Worm (Caenorhabditis elegans) whole organism, young adult: ENCODE measurements around the gene Y45F10C.6.

Experiments
- K11D2.4 ChIP-seq: fragments of 200-800 bp; sonication (Bioruptor generic); IDR thresholded peaks from 2 replicates; pipeline ENCODE4 v1.3.6; 2022; ENCODE audit warnings: missing genetic modification reagents, missing genetic modification characterization, missing compliant biosample characterization
- lin-35 ChIP-seq, 3 experiments: fragments of 150-350 bp in 2 of 3; sonication (generic microtip) in 1 of 3; optimal IDR thresholded peaks; 2 replicates each; lab custom pipeline; 2014 to 2018; ENCODE audit warnings: missing biosample characterization in 3 of 3, missing genetic modification characterization in 3 of 3, missing genetic modification reagents in 3 of 3
- tbp1 ChIP-seq: fragments of 200-800 bp; sonication (Bioruptor generic); optimal IDR thresholded peaks from 2 replicates; lab custom pipeline; 2018; ENCODE audit warnings: mild to moderate bottlenecking, missing genetic modification characterization, missing compliant biosample characterization

DNA sequence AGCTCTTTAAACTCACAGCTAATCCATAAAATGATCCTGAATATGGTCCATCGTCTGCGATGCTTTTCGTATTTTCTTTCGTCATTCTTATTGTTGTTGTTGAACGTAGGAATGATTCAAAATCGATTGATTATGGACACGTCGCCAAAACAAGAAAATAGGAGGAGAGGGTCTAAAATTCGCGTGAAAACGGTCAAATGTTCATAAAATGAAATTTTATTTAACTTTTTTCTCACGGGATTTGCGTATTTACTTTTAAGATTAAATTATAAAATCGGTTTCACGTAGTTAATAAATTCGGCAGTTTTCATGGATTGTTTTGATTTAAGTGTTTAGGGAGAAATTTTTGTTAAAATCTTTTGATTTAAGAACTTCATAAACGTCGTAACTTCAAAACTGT, 3.0 kb upstream of the Y45F10C.6 start, which contains the start of gene C08F11.10:
- no peak for TF ChIP-seq lin-35 (GFP tag; optimal IDR thresholded peaks at IDR 0.05; lab: Kevin White, UChicago)
- TF ChIP-seq tbp1: no peak
- no peak for TF ChIP-seq K11D2.4 (GFP tag; lab: Robert Waterston, UW)
